Fruit fly (Drosophila melanogaster): ENCODE results near the gene sina.

The sina gene

dm6 chr3L:16871630-16872029, 18.1 kb downstream of the sina start:
- no peak for TF ChIP-seq noc (tag; optimal IDR thresholded peaks at IDR 0.05)

DNA sequence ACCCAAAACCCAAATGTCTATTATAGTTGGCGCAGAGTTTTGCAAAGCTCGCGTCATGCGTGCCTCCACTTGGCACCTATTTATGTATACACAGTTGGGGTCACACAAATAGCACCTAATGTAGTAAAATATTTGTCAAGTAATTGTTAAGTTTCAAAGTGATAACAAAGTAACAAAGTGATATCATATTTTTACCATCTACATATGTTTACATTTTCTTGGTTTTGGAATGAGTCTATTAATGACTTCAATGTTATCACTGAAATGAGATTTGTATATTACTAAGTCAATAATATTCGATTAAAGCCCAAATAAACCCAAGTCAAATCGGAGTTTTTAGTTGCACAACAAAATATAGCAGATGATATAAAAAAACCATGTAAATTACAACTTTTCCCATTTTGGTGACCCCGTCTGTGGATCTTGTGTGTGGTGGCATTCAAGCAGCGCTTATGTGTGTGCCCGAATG, 19.0 kb downstream of the sina start:
- peak; percentile 87 for TF ChIP-seq noc (tag; optimal IDR thresholded peaks at IDR 0.05)

DNA sequence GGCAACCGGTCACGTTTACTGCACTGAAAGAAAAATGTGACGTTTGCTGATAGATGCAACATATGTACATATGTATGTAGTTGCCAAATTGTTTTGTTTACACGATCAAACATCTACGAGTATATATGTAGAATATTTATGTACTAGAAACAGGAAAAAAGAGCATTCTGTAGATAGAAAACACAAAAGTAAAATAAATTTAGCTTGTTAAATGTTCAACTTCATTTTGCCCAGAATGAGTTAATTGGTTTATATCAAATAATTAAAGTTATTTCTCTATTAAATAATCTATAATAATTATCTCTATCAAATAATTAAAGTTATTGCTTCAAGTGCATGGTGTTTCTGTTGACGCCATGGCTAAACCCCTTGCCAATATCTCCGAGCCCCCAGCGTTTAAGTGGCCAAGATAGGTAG, 19.6 kb downstream of the sina start:
- TF ChIP-seq noc (tag; optimal IDR thresholded peaks at IDR 0.05): no peak

- TF ChIP-seq noc (tag; optimal IDR thresholded peaks at IDR 0.05): no peak
These were observed 20.1 kb downstream of the sina start for dm6 chr3L:16873679-16874078.

dm6 chr3L:16875484-16875883, 21.9 kb downstream of the sina start:
- TF ChIP-seq noc (tag; optimal IDR thresholded peaks at IDR 0.05): no peak

- no peak for TF ChIP-seq noc (tag; optimal IDR thresholded peaks at IDR 0.05)
These were observed 22.4 kb downstream of the sina start for dm6 chr3L:16875959-16876358.

dm6 chr3L:16876785-16877468, 23.4 kb downstream of the sina start, which contains the start of gene CG32170:
Gene CG32170 (plus strand): TSS chr3L:16877309.
- TF ChIP-seq noc (tag; optimal IDR thresholded peaks at IDR 0.05): no peak

DNA sequence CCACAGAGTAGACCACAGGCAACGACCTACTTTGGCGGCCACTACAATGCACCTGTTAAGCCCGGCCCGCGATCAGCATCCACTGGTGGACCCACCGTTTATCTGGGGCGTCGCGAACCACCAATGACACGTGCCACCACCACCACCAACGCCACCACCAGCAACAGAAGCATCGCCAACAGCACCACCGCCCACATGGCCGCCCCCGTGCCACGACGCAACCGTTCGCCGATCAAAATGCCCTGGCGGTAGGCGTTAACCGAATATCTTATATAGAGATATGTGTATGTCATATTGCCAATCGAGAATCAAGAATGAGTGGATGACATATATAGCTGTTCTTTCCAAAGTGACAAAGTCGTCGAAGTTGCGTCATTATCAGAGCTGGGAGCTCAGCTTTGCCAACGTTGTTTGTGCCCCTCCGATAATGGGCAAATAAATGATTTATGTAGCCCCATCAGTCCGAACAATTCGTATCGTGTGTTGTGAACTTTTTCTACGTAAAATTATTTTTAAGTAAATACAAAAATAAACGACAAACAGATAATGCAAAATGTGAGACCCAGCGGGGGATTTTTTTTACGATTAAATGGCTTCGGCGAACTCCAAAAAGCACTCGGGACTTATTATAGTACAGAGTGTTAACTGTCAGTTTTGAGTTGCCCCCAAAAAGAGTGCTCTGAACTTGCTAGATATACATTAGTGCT, 25.4 kb downstream of the sina start:
- TF ChIP-seq noc (tag; optimal IDR thresholded peaks at IDR 0.05): no peak

DNA sequence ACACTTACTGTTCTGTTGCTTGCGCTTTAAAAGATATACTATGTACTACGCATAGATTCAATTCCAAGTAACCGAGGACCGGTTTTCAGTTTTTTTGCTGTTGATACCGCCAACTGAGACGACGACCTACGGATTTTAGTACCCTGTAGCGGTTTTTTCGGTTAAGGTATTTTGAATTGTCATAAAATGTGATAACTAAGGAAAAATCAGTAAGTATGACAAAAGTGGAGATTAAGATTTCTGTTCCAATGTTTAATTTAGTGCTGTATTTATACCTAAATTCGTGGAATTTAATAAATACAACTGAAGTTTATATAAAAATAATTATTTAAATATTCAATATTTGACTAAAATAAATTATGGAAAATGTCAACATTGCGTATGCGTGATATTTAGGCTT, 27.5 kb downstream of the sina start:
- peak; percentile 44 for TF ChIP-seq noc (tag; optimal IDR thresholded peaks at IDR 0.05)

DNA sequence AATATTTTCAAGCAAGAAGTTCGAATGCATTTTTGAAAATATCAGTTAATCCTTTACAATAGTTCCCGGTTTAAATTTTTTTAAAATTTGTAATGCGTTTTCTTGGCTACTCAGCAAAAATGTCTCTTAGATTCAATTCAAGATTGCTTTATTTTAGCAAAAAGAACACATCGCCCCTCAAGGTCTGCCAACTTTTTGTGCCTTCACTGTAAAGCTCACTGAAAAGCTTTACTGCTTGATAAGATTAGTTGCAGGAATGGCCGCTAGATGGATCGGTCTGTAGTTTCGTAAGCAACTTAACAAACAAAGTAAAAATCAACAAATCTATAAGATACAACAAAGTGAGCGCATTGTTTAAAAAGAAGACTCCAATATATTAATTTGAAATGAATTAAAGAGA, 30.5 kb downstream of the sina start:
- no peak for TF ChIP-seq noc (tag; optimal IDR thresholded peaks at IDR 0.05)

- peak; percentile 41 for TF ChIP-seq noc (tag; optimal IDR thresholded peaks at IDR 0.05)
These were observed 31.5 kb downstream of the sina start for dm6 chr3L:16885042-16885441.

dm6 chr3L:16886179-16886930, 32.8 kb downstream of the sina start:
- no peak for TF ChIP-seq noc (tag; optimal IDR thresholded peaks at IDR 0.05)

- no peak for TF ChIP-seq noc (tag; optimal IDR thresholded peaks at IDR 0.05)
These were observed 33.7 kb downstream of the sina start for dm6 chr3L:16887272-16887671.

- no peak for TF ChIP-seq noc (tag; optimal IDR thresholded peaks at IDR 0.05)
These were observed 36.0 kb downstream of the sina start for dm6 chr3L:16889545-16889944.

DNA sequence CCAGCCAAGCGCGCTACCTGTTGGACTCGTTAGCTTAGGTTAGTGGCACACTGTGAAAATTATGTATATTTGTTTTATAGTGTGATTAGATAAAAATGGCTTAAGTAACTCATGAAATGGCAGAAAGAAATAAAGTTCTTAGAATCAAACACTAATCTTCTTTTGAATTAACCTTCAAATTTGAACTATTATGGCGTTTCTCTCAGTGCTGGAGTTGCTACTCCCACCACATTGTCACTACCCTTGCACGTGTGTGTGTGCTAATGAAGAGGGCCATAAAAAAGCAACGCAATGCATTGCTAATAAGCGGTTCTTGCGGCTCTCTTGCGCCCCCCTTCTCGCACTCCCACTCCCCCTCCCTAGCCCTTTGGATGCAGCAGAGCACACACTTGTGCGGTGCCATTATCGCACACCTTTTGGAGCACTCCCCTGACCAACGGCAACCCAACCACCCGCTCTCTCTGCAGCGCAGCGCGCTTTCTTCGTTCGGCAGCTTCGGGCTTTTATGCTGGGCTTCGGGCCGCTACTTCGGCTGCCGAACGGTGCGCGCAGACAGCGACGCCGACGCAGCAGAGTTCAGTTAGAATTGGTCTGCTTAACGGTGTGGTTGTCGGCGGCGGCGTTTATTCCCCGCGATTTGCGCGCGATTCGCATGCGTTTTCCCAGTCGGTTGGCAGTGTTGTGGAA, 37.2 kb downstream of the sina start:
- TF ChIP-seq noc (tag; optimal IDR thresholded peaks at IDR 0.05): peak; percentile 23

DNA sequence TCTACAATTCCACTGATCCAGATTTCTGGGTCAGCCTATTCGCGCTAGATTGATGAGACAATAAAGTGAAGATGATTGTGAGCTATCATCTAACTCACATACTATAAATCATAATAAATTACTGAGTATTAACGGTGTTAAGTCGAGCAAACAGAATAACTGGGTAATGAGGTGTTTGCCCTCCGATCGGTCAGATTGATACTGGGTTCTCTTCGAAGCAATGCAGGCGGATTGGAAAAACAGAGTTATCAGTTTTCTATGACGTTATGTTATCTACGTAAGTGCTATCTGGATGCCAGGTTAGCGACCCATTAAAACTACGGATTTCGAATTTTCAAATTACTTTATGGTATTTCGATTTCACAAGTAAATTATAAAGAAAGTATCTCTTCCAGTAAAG, 38.4 kb downstream of the sina start:
- no peak for TF ChIP-seq noc (tag; optimal IDR thresholded peaks at IDR 0.05)

Measured in whole organism, larva.